Worm (Caenorhabditis elegans): ENCODE results near the gene F10C1.8.

DNA sequence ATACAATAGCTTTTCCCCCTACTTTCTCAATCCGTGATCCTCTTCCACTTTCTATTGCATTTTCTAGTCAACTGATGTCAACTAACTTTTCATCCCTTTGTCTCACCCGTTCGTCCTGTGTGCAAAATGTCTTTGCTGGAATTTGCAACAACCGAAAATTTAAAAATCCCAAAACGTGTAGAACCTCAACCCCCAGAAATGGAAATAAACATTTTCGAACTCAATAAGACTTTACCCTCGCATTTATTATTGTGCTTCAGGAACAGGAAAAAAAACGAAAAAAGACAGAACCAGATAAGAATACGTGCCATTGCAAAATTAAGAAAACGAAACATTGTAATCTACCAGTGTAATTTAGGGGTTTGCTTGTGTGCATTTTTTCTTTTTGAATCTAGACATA, 42.1 kb upstream of the F10C1.8 start:
- no peak for TF ChIP-seq ama-1 (optimal IDR thresholded peaks at IDR 0.05)
- TF ChIP-seq fkh-10 (GFP tag; optimal IDR thresholded peaks at IDR 0.05): no peak
- TF ChIP-seq nhr-76 (tag; optimal IDR thresholded peaks at IDR 0.05): no peak
- no peak for TF ChIP-seq ztf-4 (tag; optimal IDR thresholded peaks at IDR 0.05)

Measured in whole organism, L1 larva.